Worm (Caenorhabditis elegans): ENCODE results near the gene C17G10.1.

DNA sequence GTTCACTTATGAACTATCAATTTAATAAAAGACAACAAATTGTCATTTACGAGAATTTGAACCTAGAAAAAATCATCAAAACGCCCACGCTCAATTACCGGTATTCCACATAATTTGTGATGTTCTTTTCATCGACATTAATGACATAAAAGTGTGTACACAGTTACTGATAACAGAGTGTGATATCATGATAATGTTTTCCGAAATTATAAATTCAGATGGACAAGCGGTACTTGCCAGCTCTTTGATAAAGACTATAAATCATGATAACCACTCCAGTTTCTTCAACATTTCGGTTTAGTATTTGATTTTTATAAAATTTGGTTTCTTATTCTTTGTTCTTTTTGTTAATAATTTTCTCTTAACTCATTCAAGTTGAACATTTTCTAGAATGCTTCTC is 10.6 kb upstream of the C17G10.1 start, which contains the start of gene lys-8:
- no peak for TF ChIP-seq ama-1 (optimal IDR thresholded peaks at IDR 0.05)
- no peak for TF ChIP-seq flt-1 (GFP tag; IDR thresholded peaks at IDR 0.05)
- TF ChIP-seq ceh-13 (GFP tag; optimal IDR thresholded peaks at IDR 0.05), result no peak
- TF ChIP-seq hmg-4 (GFP tag; optimal IDR thresholded peaks at IDR 0.05), result no peak
- TF ChIP-seq tbx-37 (GFP tag; conservative IDR thresholded peaks at IDR 0.05), result no peak
- no peak for TF ChIP-seq tra-4 (tag; optimal IDR thresholded peaks at IDR 0.05)

Data from whole organism, early embryonic.